Worm (Caenorhabditis elegans) whole organism, L3 larva: Measurements from ENCODE around the gene ttr-38.

Experiments
- R02D3.7 ChIP-seq: fragments of 150-350 bp; optimal IDR thresholded peaks from 2 replicates; lab custom pipeline; 2014; ENCODE audit warnings: missing biosample characterization, missing genetic modification characterization
- ZK546.5 ChIP-seq: sonication (generic microtip); optimal IDR thresholded peaks from 2 replicates; lab custom pipeline; 2017; ENCODE audit warnings: missing biosample characterization, missing genetic modification characterization
- aly-2 ChIP-seq: fragments of 150-350 bp; optimal IDR thresholded peaks from 2 replicates; lab custom pipeline; 2014; ENCODE audit warnings: missing biosample characterization, missing genetic modification characterization
- ama-1 ChIP-seq: fragments of 150-350 bp; optimal IDR thresholded peaks from 2 replicates; lab custom pipeline; 2018
- ceh-9 ChIP-seq: sonication (generic microtip); optimal IDR thresholded peaks from 2 replicates; lab custom pipeline; 2018; ENCODE audit warnings: missing biosample characterization, missing genetic modification characterization
- egl-27 ChIP-seq: sonication (generic microtip); optimal IDR thresholded peaks from 4 replicates; lab custom pipeline; 2017; ENCODE audit warnings: missing biosample characterization, missing genetic modification reagents, missing genetic modification characterization
- egl-5 ChIP-seq: fragments of 150-350 bp; optimal IDR thresholded peaks from 2 replicates; lab custom pipeline; 2017; ENCODE audit warnings: missing biosample characterization, missing genetic modification reagents, missing genetic modification characterization, inconsistent platforms
- elt-1 ChIP-seq: fragments of 150-350 bp; optimal IDR thresholded peaks from 2 replicates; lab custom pipeline; 2014; ENCODE audit warnings: missing biosample characterization, missing genetic modification characterization
- elt-3 ChIP-seq, 3 experiments: fragments of 150-350 bp in 1 of 3; sonication (generic microtip) in 2 of 3; optimal IDR thresholded peaks; 2 replicates in 2 of 3; 4 replicates in 1 of 3; lab custom pipeline; 2014 to 2017; ENCODE audit warnings: missing biosample characterization in 3 of 3, missing genetic modification characterization in 3 of 3
- eor-1 ChIP-seq, 2 experiments: fragments of 150-350 bp; optimal IDR thresholded peaks; 2 replicates each; lab custom pipeline; 2014 to 2018; ENCODE audit warnings: missing biosample characterization in 2 of 2, missing genetic modification characterization in 2 of 2
- fos-1 ChIP-seq: fragments of 150-350 bp; optimal IDR thresholded peaks from 2 replicates; lab custom pipeline; 2014; ENCODE audit warnings: missing biosample characterization, missing genetic modification characterization
- hmg-11 ChIP-seq: sonication (generic microtip); optimal IDR thresholded peaks from 2 replicates; lab custom pipeline; 2016; ENCODE audit warnings: missing genetic modification characterization, missing compliant biosample characterization
- lin-39 ChIP-seq: fragments of 150-350 bp; optimal IDR thresholded peaks from 2 replicates; lab custom pipeline; 2018; ENCODE audit warnings: missing biosample characterization, missing genetic modification reagents, missing genetic modification characterization
- mdl-1 ChIP-seq: fragments of 150-350 bp; optimal IDR thresholded peaks from 2 replicates; lab custom pipeline; 2014; ENCODE audit warnings: missing biosample characterization, missing genetic modification characterization
- mml-1 ChIP-seq: fragments of 150-350 bp; sonication (generic microtip); optimal IDR thresholded peaks from 3 replicates; lab custom pipeline; 2014; ENCODE audit warnings: missing biosample characterization, missing genetic modification characterization
- nhr-11 ChIP-seq: fragments of 150-350 bp; optimal IDR thresholded peaks from 2 replicates; lab custom pipeline; 2014; ENCODE audit warnings: missing biosample characterization, missing genetic modification characterization
- nhr-12 ChIP-seq: fragments of 150-350 bp; optimal IDR thresholded peaks from 2 replicates; lab custom pipeline; 2014; ENCODE audit warnings: missing biosample characterization, missing genetic modification characterization
- nhr-23 ChIP-seq: fragments of 150-350 bp; optimal IDR thresholded peaks from 2 replicates; lab custom pipeline; 2014; ENCODE audit warnings: missing biosample characterization, missing genetic modification reagents, missing genetic modification characterization
- nhr-237 ChIP-seq: fragments of 150-350 bp; optimal IDR thresholded peaks from 2 replicates; lab custom pipeline; 2014; ENCODE audit warnings: missing biosample characterization, missing genetic modification characterization
- nhr-25 ChIP-seq: sonication (generic microtip); optimal IDR thresholded peaks from 2 replicates; lab custom pipeline; 2017; ENCODE audit warnings: missing biosample characterization, missing genetic modification characterization
- nhr-28 ChIP-seq: fragments of 150-350 bp; optimal IDR thresholded peaks from 2 replicates; lab custom pipeline; 2014; ENCODE audit warnings: missing biosample characterization, missing genetic modification characterization
- nhr-67 ChIP-seq: fragments of 150-350 bp; optimal IDR thresholded peaks from 2 replicates; lab custom pipeline; 2014; ENCODE audit warnings: missing biosample characterization, missing genetic modification characterization
- nhr-76 ChIP-seq: fragments of 150-350 bp; sonication (generic microtip); optimal IDR thresholded peaks from 5 replicates; lab custom pipeline; 2014; ENCODE audit warnings: missing biosample characterization, missing genetic modification characterization
- nhr-77 ChIP-seq: fragments of 150-350 bp; optimal IDR thresholded peaks from 2 replicates; lab custom pipeline; 2014; ENCODE audit warnings: missing biosample characterization, missing genetic modification characterization
- pha-4 ChIP-seq: fragments of 150-350 bp; optimal IDR thresholded peaks from 2 replicates; lab custom pipeline; 2014; ENCODE audit warnings: missing biosample characterization, missing genetic modification reagents, missing genetic modification characterization
- pqm-1 ChIP-seq: fragments of 150-350 bp; optimal IDR thresholded peaks from 2 replicates; lab custom pipeline; 2017; ENCODE audit warnings: missing biosample characterization, missing genetic modification characterization, inconsistent platforms
- snpc-4 ChIP-seq: fragments of 150-350 bp; optimal IDR thresholded peaks from 2 replicates; lab custom pipeline; 2014; ENCODE audit warnings: missing biosample characterization, missing genetic modification characterization
- tbx-2 ChIP-seq: sonication (generic microtip); optimal IDR thresholded peaks from 2 replicates; lab custom pipeline; 2016; ENCODE audit warnings: mild to moderate bottlenecking, missing genetic modification characterization, missing compliant biosample characterization
- unc-62 ChIP-seq: fragments of 150-350 bp; sonication (generic microtip); optimal IDR thresholded peaks from 4 replicates; lab custom pipeline; 2014; ENCODE audit warnings: missing biosample characterization, missing genetic modification reagents, missing genetic modification characterization
- zag-1 ChIP-seq: fragments of 150-350 bp; optimal IDR thresholded peaks from 2 replicates; lab custom pipeline; 2014; ENCODE audit warnings: missing biosample characterization, missing genetic modification characterization
- ztf-11 ChIP-seq: fragments of 150-350 bp; optimal IDR thresholded peaks from 2 replicates; lab custom pipeline; 2014; ENCODE audit warnings: missing biosample characterization, missing genetic modification characterization
- ztf-4 ChIP-seq: fragments of 150-350 bp; optimal IDR thresholded peaks from 2 replicates; lab custom pipeline; 2014; ENCODE audit warnings: missing biosample characterization, missing genetic modification characterization

ttr-38 gene

ce11 chrX:9336227-9336626 is 21.9 kb upstream of the ttr-38 start:
- TF ChIP-seq nhr-11 (tag; lab: Kevin White, UChicago) (no peak), tbx-2 (no peak), pqm-1 (tag; lab: Kevin White, UChicago) (no peak), egl-5 (tag; lab: Kevin White, UChicago) (no peak), lin-39 (tag; lab: Kevin White, UChicago) (no peak), zag-1 (tag; lab: Kevin White, UChicago) (no peak), R02D3.7 (tag; lab: Kevin White, UChicago) (no peak), nhr-12 (tag; lab: Kevin White, UChicago) (no peak), nhr-76 (no peak), fos-1 (tag; lab: Kevin White, UChicago) (no peak)

DNA sequence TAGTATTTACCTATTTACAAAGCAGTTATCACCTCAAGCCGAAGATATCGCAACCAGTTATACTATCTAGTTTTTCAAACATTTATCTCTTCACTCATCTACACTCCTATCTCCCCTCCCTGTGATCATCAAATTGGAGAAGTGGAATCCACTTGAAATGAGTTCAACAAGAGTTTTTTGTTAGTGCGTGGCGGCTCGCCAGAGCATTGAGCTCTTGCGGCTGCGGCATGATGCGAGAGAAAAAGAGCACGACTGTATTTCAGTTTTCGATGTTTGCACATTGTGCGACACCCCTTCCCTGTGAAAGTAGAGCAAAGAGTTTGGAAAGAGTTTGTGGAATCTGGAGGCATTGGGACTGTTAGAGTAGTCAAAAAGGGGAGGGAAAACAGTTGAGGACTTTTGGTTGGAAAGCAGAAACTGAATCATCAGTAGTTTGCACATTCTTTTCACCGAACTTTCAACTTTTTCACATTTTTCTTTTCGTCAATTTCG is 16.5 kb upstream of the ttr-38 start, which contains the start of gene T20B5.2:
Gene T20B5.2 (plus strand): TSS at position 442 of the 492 bp plus-strand sequence.
- TF ChIP-seq tbx-2, result no peak
- peak; percentile 74 for TF ChIP-seq pha-4 (tag; lab: Kevin White, UChicago)

DNA sequence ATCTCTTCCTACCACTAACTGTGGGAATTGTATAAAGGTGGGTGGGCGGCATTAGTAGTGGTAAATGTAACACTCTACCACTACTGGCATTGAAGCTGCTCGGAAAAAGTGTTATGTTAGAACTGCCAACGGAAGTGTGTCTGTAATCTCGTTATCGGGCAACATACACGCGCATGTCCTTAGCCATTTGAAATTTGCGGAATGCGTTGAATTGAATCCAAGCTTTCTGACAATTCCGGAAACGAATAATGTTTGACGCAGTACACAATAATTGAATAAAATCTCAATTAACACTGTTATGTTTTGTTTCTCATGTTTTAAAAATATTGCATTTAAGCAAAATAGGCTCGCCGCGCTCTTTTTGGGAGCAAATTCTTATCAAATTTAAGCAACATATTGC is 10.7 kb upstream of the ttr-38 start:
- TF ChIP-seq fos-1 (tag; lab: Kevin White, UChicago), result no peak
- no peak for TF ChIP-seq unc-62 (GFP tag; lab: Kevin White, UChicago)
- TF ChIP-seq pqm-1 (tag; lab: Kevin White, UChicago), result no peak

DNA sequence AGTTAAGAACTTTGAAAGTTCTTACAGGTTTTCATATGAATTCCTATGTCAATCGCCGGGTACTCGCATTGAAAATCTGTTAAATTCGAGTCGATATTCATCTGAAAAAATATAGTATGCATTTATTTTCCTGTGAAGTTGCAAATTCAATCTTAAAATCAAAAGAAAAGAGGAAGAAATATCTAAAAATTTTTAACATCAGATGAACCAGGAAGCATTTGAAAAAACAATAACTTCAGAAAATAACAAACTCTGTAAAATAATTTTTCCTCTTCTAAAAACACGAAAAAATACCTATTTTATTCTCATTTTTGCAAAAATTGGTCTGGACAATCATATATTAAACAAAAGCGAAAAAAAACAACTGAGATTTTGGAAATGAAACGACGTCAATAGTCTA is 4.8 kb upstream of the ttr-38 start, which contains the start of gene npr-7:
Gene npr-7 (minus strand): TSS at position 101 of the 400 bp plus-strand sequence.
- TF ChIP-seq eor-1 (tag; optimal IDR thresholded peaks at IDR 0.05; lab: Kevin White, UChicago), result no peak
- no peak for TF ChIP-seq elt-3 (tag; optimal IDR thresholded peaks at IDR 0.05; lab: Kevin White, UChicago)
- TF ChIP-seq tbx-2, result no peak
- TF ChIP-seq egl-5 (tag; lab: Kevin White, UChicago), result no peak
- no peak for TF ChIP-seq mml-1
- TF ChIP-seq nhr-28 (tag; lab: Kevin White, UChicago), result no peak
- TF ChIP-seq egl-27 (tag; lab: Kevin White, UChicago), result no peak
- TF ChIP-seq ama-1, result no peak
- no peak for TF ChIP-seq lin-39 (tag; lab: Kevin White, UChicago)
- TF ChIP-seq elt-1 (tag; lab: Kevin White, UChicago), result no peak
- no peak for TF ChIP-seq nhr-23 (tag; lab: Kevin White, UChicago)
- TF ChIP-seq nhr-77 (tag; lab: Kevin White, UChicago), result no peak
- TF ChIP-seq hmg-11, result no peak
- no peak for TF ChIP-seq ceh-9

DNA sequence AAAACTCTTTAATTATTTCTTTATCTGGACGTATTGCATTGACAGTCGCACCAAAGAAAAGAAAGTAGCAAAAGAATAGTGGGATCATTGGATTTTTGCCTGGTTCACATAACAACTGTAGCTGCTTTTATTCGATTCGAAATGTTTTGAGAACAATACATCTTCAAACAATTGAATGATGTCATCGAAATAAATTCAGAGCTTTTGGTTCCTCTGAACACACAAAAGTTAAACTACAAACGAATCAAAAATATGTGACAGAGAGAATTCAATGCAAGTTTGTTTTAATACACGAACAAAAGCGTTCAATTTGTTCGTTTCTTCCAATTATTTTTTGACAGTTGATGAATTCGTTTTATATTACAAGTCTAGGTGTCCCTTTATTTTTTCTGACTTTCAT is 3.1 kb downstream of the ttr-38 start, which contains the start of gene H29C22.1:
Gene H29C22.1 (minus strand): TSS at position 101 of the 400 bp plus-strand sequence.
- no peak for TF ChIP-seq zag-1 (tag; lab: Kevin White, UChicago)
- TF ChIP-seq nhr-237, result no peak
- TF ChIP-seq nhr-23 (tag; lab: Kevin White, UChicago), result no peak
- TF ChIP-seq snpc-4, result no peak
- no peak for TF ChIP-seq elt-3 (tag; optimal IDR thresholded peaks at IDR 0.05; lab: Kevin White, UChicago)
- no peak for TF ChIP-seq ztf-11 (tag; lab: Kevin White, UChicago)
- no peak for TF ChIP-seq aly-2 (tag; lab: Kevin White, UChicago)
- TF ChIP-seq unc-62 (GFP tag; lab: Kevin White, UChicago), result no peak
- TF ChIP-seq elt-1 (tag; lab: Kevin White, UChicago), result no peak
- no peak for TF ChIP-seq mml-1
- TF ChIP-seq ztf-4 (tag; lab: Kevin White, UChicago), result no peak
- no peak for TF ChIP-seq nhr-67 (tag; lab: Kevin White, UChicago)
- TF ChIP-seq mdl-1, result no peak

DNA sequence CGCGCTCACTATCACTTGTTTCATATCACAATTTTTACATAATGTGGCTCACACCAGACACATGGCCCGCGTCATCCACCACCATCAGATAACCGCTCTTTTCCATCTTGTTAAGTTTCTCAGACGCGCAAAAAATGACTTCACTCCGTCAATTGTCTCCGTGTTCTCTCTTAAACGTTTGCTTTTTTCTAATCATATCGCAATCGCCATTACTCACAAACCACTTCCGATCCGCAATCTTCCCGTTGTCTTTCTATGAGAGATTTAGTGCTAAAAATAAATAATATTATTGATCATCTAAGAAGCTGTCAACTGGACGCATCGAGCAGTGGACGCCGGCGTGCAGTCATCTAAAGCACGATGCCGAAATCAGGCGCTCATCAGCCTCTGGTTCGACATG is 10.9 kb downstream of the ttr-38 start, which contains the start of gene tmc-2:
Gene tmc-2 (plus strand): TSS at position 301 of the 400 bp plus-strand sequence.
- TF ChIP-seq ZK546.5 (tag; lab: Kevin White, UChicago) (no peak), fos-1 (tag; lab: Kevin White, UChicago) (no peak), nhr-25 (no peak), mml-1 (no peak)
